Fruit fly (Drosophila melanogaster) whole organism, embryonic: ENCODE results near the gene hog.

Source experiments
- Ada2b ChIP-seq: fragments of 200-800 bp; sonication (Bioruptor generic); IDR thresholded peaks from 2 replicates; pipeline ENCODE4 v1.3.6; 2022; ENCODE audit warnings: missing biosample characterization, missing genetic modification characterization
- Antp ChIP-seq: fragments of 200-800 bp; sonication (Bioruptor generic); optimal IDR thresholded peaks from 3 replicates; lab custom pipeline; 2016; ENCODE audit warnings: missing biosample characterization, missing genetic modification characterization
- Atf-2 ChIP-seq: fragments of 200-800 bp; sonication (Bioruptor generic); optimal IDR thresholded peaks from 2 replicates; lab custom pipeline; 2016; ENCODE audit warnings: missing biosample characterization, missing genetic modification characterization
- CG10979 ChIP-seq: fragments of 200-800 bp; sonication (Bioruptor generic); optimal IDR thresholded peaks from 2 replicates; lab custom pipeline; 2018; ENCODE audit warnings: missing biosample characterization, mild to moderate bottlenecking, missing genetic modification characterization, moderate library complexity
- CG12071 ChIP-seq: fragments of 200-800 bp; sonication (Bioruptor generic); optimal IDR thresholded peaks from 3 replicates; lab custom pipeline; 2018; ENCODE audit warnings: missing biosample characterization, mild to moderate bottlenecking, missing genetic modification characterization
- CG12769 ChIP-seq: fragments of 200-800 bp; sonication (Bioruptor generic); optimal IDR thresholded peaks from 2 replicates; lab custom pipeline; 2019; ENCODE audit warnings: missing biosample characterization, mild to moderate bottlenecking, missing genetic modification characterization, moderate library complexity
- CG13624 ChIP-seq: fragments of 200-800 bp; sonication (Bioruptor generic); optimal IDR thresholded peaks from 2 replicates; lab custom pipeline; 2016; ENCODE audit warnings: missing biosample characterization, missing genetic modification characterization
- CG14860 ChIP-seq: fragments of 200-800 bp; sonication (Bioruptor generic); IDR thresholded peaks from 3 replicates; pipeline ENCODE4 v1.3.6; 2022; ENCODE audit warnings: missing biosample characterization, missing genetic modification characterization; ENCODE audit not compliant: partially characterized antibody
- CG15269 ChIP-seq: fragments of 200-800 bp; sonication (Bioruptor generic); optimal IDR thresholded peaks from 2 replicates; lab custom pipeline; 2018; ENCODE audit warnings: missing biosample characterization, mild to moderate bottlenecking, missing genetic modification characterization, moderate library complexity
- CG1529 ChIP-seq: fragments of 200-800 bp; sonication (Bioruptor generic); optimal IDR thresholded peaks from 3 replicates; lab custom pipeline; 2018; ENCODE audit warnings: missing biosample characterization, missing genetic modification characterization
- CG15601 ChIP-seq: fragments of 200-800 bp; sonication (Bioruptor generic); optimal IDR thresholded peaks from 3 replicates; lab custom pipeline; 2019; ENCODE audit warnings: missing biosample characterization, mild to moderate bottlenecking, missing genetic modification characterization, moderate library complexity
- CG17328 ChIP-seq: fragments of 200-800 bp; sonication (Bioruptor generic); IDR thresholded peaks from 2 replicates; pipeline ENCODE4 v1.3.6; 2022; ENCODE audit warnings: missing biosample characterization, missing genetic modification characterization
- CG18619 ChIP-seq: fragments of 200-800 bp; sonication (Bioruptor generic); optimal IDR thresholded peaks from 3 replicates; lab custom pipeline; 2017; ENCODE audit warnings: missing biosample characterization, mild to moderate bottlenecking, missing genetic modification characterization
- CG2120 ChIP-seq: fragments of 200-800 bp; sonication (Bioruptor generic); optimal IDR thresholded peaks from 3 replicates; lab custom pipeline; 2016; ENCODE audit warnings: missing biosample characterization, missing genetic modification characterization
- CG2199 ChIP-seq: fragments of 200-800 bp; sonication (Bioruptor generic); IDR thresholded peaks from 3 replicates; pipeline ENCODE4 v1.3.6; 2022; ENCODE audit warnings: missing biosample characterization, missing genetic modification characterization
- CG42726 ChIP-seq: fragments of 200-800 bp; sonication (Bioruptor generic); IDR thresholded peaks from 2 replicates; pipeline ENCODE4 v1.3.6; 2022; ENCODE audit warnings: missing biosample characterization, missing genetic modification characterization; ENCODE audit not compliant: partially characterized antibody
- CG4282 ChIP-seq: fragments of 200-800 bp; sonication (Bioruptor generic); optimal IDR thresholded peaks from 2 replicates; lab custom pipeline; 2016; ENCODE audit warnings: missing biosample characterization, missing genetic modification characterization
- CG5953 ChIP-seq: fragments of 200-800 bp; sonication (Bioruptor generic); IDR thresholded peaks from 2 replicates; pipeline ENCODE4 v1.3.6; 2022; ENCODE audit warnings: missing biosample characterization, missing genetic modification characterization
- CG6854 ChIP-seq: fragments of 200-800 bp; sonication (Bioruptor generic); optimal IDR thresholded peaks from 3 replicates; lab custom pipeline; 2017; ENCODE audit warnings: missing biosample characterization, mild to moderate bottlenecking, missing genetic modification characterization
- CG8290 ChIP-seq, 3 experiments: fragments of 200-800 bp; sonication (Bioruptor generic); optimal IDR thresholded peaks; 2 replicates each; lab custom pipeline; 2016 to 2019; ENCODE audit warnings: missing biosample characterization in 3 of 3, missing genetic modification characterization in 3 of 3, mild to moderate bottlenecking in 2 of 3, moderate library complexity in 1 of 3
- CG8359 ChIP-seq: fragments of 200-800 bp; sonication (Bioruptor generic); optimal IDR thresholded peaks from 2 replicates; lab custom pipeline; 2017; ENCODE audit warnings: missing biosample characterization, mild to moderate bottlenecking, missing genetic modification characterization, borderline replicate concordance
- Dip2 ChIP-seq: fragments of 200-800 bp; sonication (Bioruptor generic); IDR thresholded peaks from 2 replicates; pipeline ENCODE4 v1.3.6; 2022; ENCODE audit warnings: missing biosample characterization, missing genetic modification characterization
- HmgD ChIP-seq: fragments of 200-800 bp; sonication (Bioruptor generic); optimal IDR thresholded peaks from 3 replicates; lab custom pipeline; 2016; ENCODE audit warnings: missing biosample characterization, missing genetic modification characterization
- HmgZ ChIP-seq: fragments of 200-800 bp; sonication (Bioruptor generic); optimal IDR thresholded peaks from 2 replicates; lab custom pipeline; 2018; ENCODE audit warnings: missing biosample characterization, mild to moderate bottlenecking, missing genetic modification characterization
- Jarid2 ChIP-seq: fragments of 200-800 bp; sonication (Bioruptor generic); optimal IDR thresholded peaks from 3 replicates; lab custom pipeline; 2017; ENCODE audit warnings: mild to moderate bottlenecking, missing biosample characterization, missing genetic modification reagents, missing genetic modification characterization
- Side ChIP-seq: fragments of 200-800 bp; sonication (Bioruptor generic); optimal IDR thresholded peaks from 2 replicates; lab custom pipeline; 2016; ENCODE audit warnings: missing biosample characterization, missing genetic modification characterization
- Ssrp ChIP-seq: fragments of 200-800 bp; sonication (Bioruptor generic); optimal IDR thresholded peaks from 2 replicates; lab custom pipeline; 2018; ENCODE audit warnings: missing biosample characterization, mild to moderate bottlenecking, missing genetic modification characterization, moderate library complexity
- TFAM ChIP-seq: fragments of 200-800 bp; sonication (Bioruptor generic); optimal IDR thresholded peaks from 2 replicates; lab custom pipeline; 2017; ENCODE audit warnings: missing biosample characterization, missing genetic modification characterization, inconsistent platforms
- Trl ChIP-seq, 3 experiments: fragments of >200 bp in 2 of 3; fragments of 200-800 bp in 1 of 3; sonication (Bioruptor generic) in 1 of 3; optimal IDR thresholded peaks; 2 replicates in 1 of 3; 3 replicates in 2 of 3; lab custom pipeline; 2016 to 2017; ENCODE audit warnings: missing biosample characterization in 1 of 3, missing genetic modification characterization in 1 of 3
- Xbp1 ChIP-seq: fragments of 200-800 bp; sonication (Bioruptor generic); optimal IDR thresholded peaks from 3 replicates; lab custom pipeline; 2016; ENCODE audit warnings: missing biosample characterization, mild to moderate bottlenecking, missing genetic modification characterization
- ab ChIP-seq: fragments of 200-800 bp; sonication (Bioruptor generic); optimal IDR thresholded peaks from 2 replicates; lab custom pipeline; 2016; ENCODE audit warnings: missing biosample characterization, missing genetic modification characterization
- bowl ChIP-seq: fragments of 200-800 bp; sonication (Bioruptor generic); IDR thresholded peaks from 2 replicates; pipeline ENCODE4 v1.3.6; 2022; ENCODE audit warnings: missing biosample characterization, missing genetic modification characterization
- bsh ChIP-seq, 2 experiments: fragments of 200-800 bp; sonication (Bioruptor generic); optimal IDR thresholded peaks; 2 replicates each; lab custom pipeline; 2017 to 2018; ENCODE audit warnings: mild to moderate bottlenecking in 2 of 2, missing biosample characterization in 2 of 2, missing genetic modification characterization in 2 of 2, moderate library complexity in 1 of 2
- chinmo ChIP-seq: fragments of 200-800 bp; sonication (Bioruptor generic); IDR thresholded peaks from 4 replicates; pipeline ENCODE4 v1.3.6; 2022; ENCODE audit warnings: missing biosample characterization, missing genetic modification characterization; ENCODE audit not compliant: partially characterized antibody
- chm ChIP-seq: fragments of 200-800 bp; sonication (Bioruptor generic); IDR thresholded peaks from 2 replicates; pipeline ENCODE4 v1.3.6; 2022; ENCODE audit warnings: missing biosample characterization, missing genetic modification characterization
- fd3F ChIP-seq: fragments of 200-800 bp; sonication (Bioruptor generic); optimal IDR thresholded peaks from 2 replicates; lab custom pipeline; 2018; ENCODE audit warnings: missing biosample characterization, mild to moderate bottlenecking, missing genetic modification characterization, moderate library complexity
- gem ChIP-seq: fragments of 200-800 bp; sonication (Bioruptor generic); optimal IDR thresholded peaks from 2 replicates; lab custom pipeline; 2019; ENCODE audit warnings: missing biosample characterization, mild to moderate bottlenecking, missing genetic modification characterization, moderate library complexity
- gro ChIP-seq: fragments of 200-800 bp; sonication (Bioruptor generic); optimal IDR thresholded peaks from 2 replicates; lab custom pipeline; 2016; ENCODE audit warnings: missing biosample characterization, missing genetic modification characterization
- odd ChIP-seq: fragments of 200-800 bp; sonication (Bioruptor generic); optimal IDR thresholded peaks from 2 replicates; lab custom pipeline; 2017; ENCODE audit warnings: missing biosample characterization, mild to moderate bottlenecking, missing genetic modification characterization
- onecut ChIP-seq: fragments of 200-800 bp; sonication (Bioruptor generic); IDR thresholded peaks from 2 replicates; pipeline ENCODE4 v1.3.6; 2022; ENCODE audit warnings: missing biosample characterization, missing genetic modification characterization
- pfk ChIP-seq: fragments of 200-800 bp; sonication (Bioruptor generic); optimal IDR thresholded peaks from 2 replicates; lab custom pipeline; 2018; ENCODE audit warnings: missing biosample characterization, mild to moderate bottlenecking, missing genetic modification characterization, moderate library complexity
- prd ChIP-seq, 3 experiments: fragments of >200 bp in 2 of 3; fragments of 200-800 bp in 1 of 3; sonication (Bioruptor generic) in 1 of 3; optimal IDR thresholded peaks in 2 of 3; IDR thresholded peaks in 1 of 3; 2 replicates in 2 of 3; 3 replicates in 1 of 3; pipeline versions ENCODE4 v1.3.6 to Lab custom; 2017 to 2022; ENCODE audit warnings: missing biosample characterization in 1 of 3, missing genetic modification characterization in 1 of 3
- repo ChIP-seq: fragments of 200-800 bp; sonication (Bioruptor generic); optimal IDR thresholded peaks from 2 replicates; lab custom pipeline; 2016; ENCODE audit warnings: missing biosample characterization, missing genetic modification characterization
- sens ChIP-seq: fragments of 200-800 bp; sonication (Bioruptor generic); peaks from one replicate; lab custom pipeline; 2016; ENCODE audit warnings: missing biosample characterization, missing genetic modification characterization
- slp2 ChIP-seq: fragments of 200-800 bp; sonication (Bioruptor generic); optimal IDR thresholded peaks from 2 replicates; lab custom pipeline; 2016; ENCODE audit warnings: missing biosample characterization, missing genetic modification characterization
- sqz ChIP-seq: fragments of 200-800 bp; sonication (Bioruptor generic); optimal IDR thresholded peaks from 3 replicates; lab custom pipeline; 2018; ENCODE audit warnings: missing biosample characterization, mild to moderate bottlenecking, missing genetic modification characterization
- trh ChIP-seq: fragments of 200-800 bp; sonication (Bioruptor generic); optimal IDR thresholded peaks from 2 replicates; lab custom pipeline; 2016; ENCODE audit warnings: missing biosample characterization, missing genetic modification characterization
- usp ChIP-seq: fragments of >200 bp; optimal IDR thresholded peaks from 2 replicates; lab custom pipeline; 2017; ENCODE audit warnings: missing biosample characterization, missing genetic modification characterization

hog gene

DNA sequence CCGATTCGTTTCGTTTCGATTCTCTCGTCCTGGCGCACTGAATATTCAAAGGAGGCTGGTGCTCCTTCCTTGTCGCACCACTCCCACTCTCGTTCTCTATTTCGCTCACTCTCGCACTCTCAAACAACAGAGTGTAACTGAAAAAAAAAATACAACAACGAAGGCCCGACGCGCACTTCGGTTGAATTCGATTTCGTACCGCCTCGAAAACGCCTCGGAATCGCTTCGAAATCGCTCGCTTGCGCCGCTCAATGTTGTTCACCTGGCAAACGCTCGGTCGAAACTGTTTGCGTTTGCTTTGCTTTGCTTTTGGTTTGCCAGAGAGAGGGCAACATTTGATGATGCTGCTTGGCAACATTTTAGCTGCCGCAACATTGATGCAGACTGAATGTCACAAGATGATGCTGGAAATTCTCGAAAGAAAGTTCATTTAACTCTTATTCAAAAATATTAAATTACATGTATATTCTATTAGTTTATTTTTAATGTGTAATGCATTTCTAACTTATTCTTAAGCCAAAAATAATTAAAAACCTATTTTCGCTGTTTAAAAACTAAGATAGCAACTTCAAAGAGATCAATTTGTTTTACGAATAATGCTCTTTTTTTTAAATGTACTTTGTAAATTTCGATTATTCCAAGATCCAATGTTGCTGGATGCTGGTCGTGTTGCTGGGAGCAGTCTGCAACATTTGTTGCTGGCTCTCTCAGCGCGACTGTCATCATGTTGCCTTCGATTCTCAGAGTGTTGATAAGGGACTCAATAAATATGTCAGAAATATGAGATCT, 30.5 kb upstream of the hog start, which contains the start of gene NetB (continued):
- TF ChIP-seq CG18619 (GFP tag; lab: Kevin White, UChicago) (no peak), sqz (GFP tag; lab: Kevin White, UChicago) (peak; percentile 81), ab (GFP tag; lab: Kevin White, UChicago) (no peak), Xbp1 (GFP tag; lab: Kevin White, UChicago) (no peak), CG5953 (no peak), slp2 (GFP tag; lab: Kevin White, UChicago) (no peak), CG8290 (GFP tag; optimal IDR thresholded peaks at IDR 0.05; lab: Kevin White, UChicago) (no peak), CG8290 (tag; optimal IDR thresholded peaks at IDR 0.05; lab: Kevin White, UChicago) (peak in 1 of 2 experiments; percentile 47), chm (GFP tag; lab: Robert Waterston, UW) (peak; percentile 19; the same call in 1 of the 2 replicates), CG2120 (GFP tag; lab: Kevin White, UChicago) (no peak), CG17328 (GFP tag; lab: Robert Waterston, UW) (no peak), TFAM (GFP tag; lab: Kevin White, UChicago) (no peak), Atf-2 (GFP tag; lab: Kevin White, UChicago) (no peak), CG10979 (tag; lab: Kevin White, UChicago) (no peak), CG1529 (GFP tag; lab: Kevin White, UChicago) (no peak), CG14860 (no peak), odd (no peak), CG2199 (GFP tag; lab: Robert Waterston, UW) (peak; percentile 85; the same call in 2 of the 3 replicates), Dip2 (no peak), fd3F (GFP tag; lab: Kevin White, UChicago) (no peak), prd (optimal IDR thresholded peaks at IDR 0.05; lab: Kevin White, UChicago) (no peak), prd (GFP tag; IDR thresholded peaks at IDR 0.05; lab: Robert Waterston, UW) (no peak), Side (peak; percentile 28), chinmo (0 out of 4 replicates have a peak, but pooled peaks have one; percentile 61), bsh (GFP tag; optimal IDR thresholded peaks at IDR 0.05; lab: Kevin White, UChicago) (no peak), CG8359 (GFP tag; lab: Kevin White, UChicago) (peak; percentile 98), gem (peak; percentile 1), Jarid2 (peak; percentile 98), CG42726 (GFP tag; lab: Robert Waterston, UW) (peak; percentile 35; the same call in 1 of the 2 replicates), trh (GFP tag; lab: Kevin White, UChicago) (no peak), gro (GFP tag; lab: Kevin White, UChicago) (peak; percentile 13), CG12769 (tag; lab: Kevin White, UChicago) (peak; percentile 24), onecut (no peak), Trl (optimal IDR thresholded peaks at IDR 0.05; lab: Kevin White, UChicago) (peak; percentile 36 to 37), Trl (GFP tag; optimal IDR thresholded peaks at IDR 0.05; lab: Kevin White, UChicago) (peak; percentile 25), Ada2b (no peak), CG15269 (no peak), CG15601 (tag; lab: Kevin White, UChicago) (peak; percentile 41), CG13624 (GFP tag; lab: Kevin White, UChicago) (peak; percentile 41), pfk (GFP tag; lab: Kevin White, UChicago) (peak; percentile 25), Ssrp (tag; lab: Kevin White, UChicago) (no peak), usp (GFP tag; lab: Kevin White, UChicago) (no peak), bowl (GFP tag; lab: Robert Waterston, UW) (no peak), HmgZ (tag; lab: Kevin White, UChicago) (no peak), Antp (GFP tag; lab: Kevin White, UChicago) (no peak), CG12071 (GFP tag; lab: Kevin White, UChicago) (peak; percentile 24), repo (GFP tag; lab: Kevin White, UChicago) (no peak), CG4282 (no peak), sens (GFP tag; lab: Kevin White, UChicago) (peak; percentile 46), HmgD (GFP tag; lab: Kevin White, UChicago) (no peak), CG6854 (GFP tag; lab: Kevin White, UChicago) (no peak)
